Worm (Caenorhabditis elegans) whole organism, young adult: ENCODE data around the gene C27A7.5.
A peak's percentile ranks its signal among the peaks of the same experiment; 100 is the strongest.

Experiments used
- B0261.1 ChIP-seq: sonication (generic microtip); optimal IDR thresholded peaks from 2 replicates; lab custom pipeline; 2016; ENCODE audit warnings: mild to moderate bottlenecking, missing genetic modification characterization, moderate library complexity, missing compliant biosample characterization
- C06A6.2 ChIP-seq: fragments of 200-800 bp; sonication (Bioruptor generic); conservative IDR thresholded peaks from 2 replicates; pipeline ENCODE4 v1.3.6; 2022; ENCODE audit warnings: missing genetic modification characterization, missing compliant biosample characterization
- F39B2.1 ChIP-seq: fragments of 200-800 bp; sonication (Bioruptor generic); IDR thresholded peaks from 2 replicates; pipeline ENCODE4 v1.3.6; 2022; ENCODE audit warnings: missing genetic modification reagents, missing genetic modification characterization, missing compliant biosample characterization
- F49E8.2 ChIP-seq: sonication (generic microtip); optimal IDR thresholded peaks from 3 replicates; lab custom pipeline; 2017; ENCODE audit warnings: missing genetic modification characterization, mild to moderate bottlenecking, missing compliant biosample characterization, antibody characterized with exemption, moderate library complexity; ENCODE audit not compliant: insufficient read depth
- F57A8.1 ChIP-seq: fragments of 200-800 bp; sonication (Bioruptor generic); optimal IDR thresholded peaks from 2 replicates; lab custom pipeline; 2018; ENCODE audit warnings: mild to moderate bottlenecking, missing genetic modification characterization, moderate library complexity, missing compliant biosample characterization
- T26A5.8 ChIP-seq: sonication (generic microtip); optimal IDR thresholded peaks from 2 replicates; lab custom pipeline; 2016; ENCODE audit warnings: missing genetic modification characterization, missing compliant biosample characterization
- Y53G8AR.9 ChIP-seq: fragments of 200-800 bp; sonication (Bioruptor generic); conservative IDR thresholded peaks from 2 replicates; pipeline ENCODE4 v1.3.6; 2022; ENCODE audit warnings: missing genetic modification reagents, missing genetic modification characterization, missing compliant biosample characterization
- Y95B8A.8 ChIP-seq: fragments of 200-800 bp; sonication (Bioruptor generic); IDR thresholded peaks from 2 replicates; pipeline ENCODE4 v1.3.6; 2022; ENCODE audit warnings: missing genetic modification reagents, missing genetic modification characterization, missing compliant biosample characterization
- aptf-3 ChIP-seq: fragments of 200-800 bp; sonication (Bioruptor generic); IDR thresholded peaks from 2 replicates; pipeline ENCODE4 v1.3.6; 2022; ENCODE audit warnings: missing genetic modification characterization, missing compliant biosample characterization
- atf-7 ChIP-seq: sonication (generic microtip); optimal IDR thresholded peaks from 2 replicates; lab custom pipeline; 2017; ENCODE audit warnings: mild to moderate bottlenecking, missing genetic modification characterization, missing compliant biosample characterization
- cebp-1 ChIP-seq, 2 experiments: fragments of 200-800 bp in 1 of 2; sonication (Bioruptor generic) in 1 of 2; sonication (generic microtip) in 1 of 2; IDR thresholded peaks in 1 of 2; optimal IDR thresholded peaks in 1 of 2; 2 replicates each; pipeline versions ENCODE4 v1.3.6 to Lab custom; 2017 to 2022; ENCODE audit warnings: missing compliant biosample characterization in 2 of 2, missing genetic modification characterization in 2 of 2, mild to moderate bottlenecking in 1 of 2, missing genetic modification reagents in 1 of 2, moderate library complexity in 1 of 2
- chd-7 ChIP-seq: sonication (generic microtip); optimal IDR thresholded peaks from 2 replicates; lab custom pipeline; 2016; ENCODE audit warnings: mild to moderate bottlenecking, missing genetic modification characterization, moderate library complexity, missing compliant biosample characterization
- dpl-1 ChIP-seq: fragments of 150-350 bp; optimal IDR thresholded peaks from 2 replicates; lab custom pipeline; 2014; ENCODE audit warnings: missing biosample characterization, missing genetic modification reagents, missing genetic modification characterization
- egl-44 ChIP-seq: fragments of 200-800 bp; sonication (Bioruptor generic); IDR thresholded peaks from 2 replicates; pipeline ENCODE4 v1.3.6; 2022; ENCODE audit warnings: missing genetic modification reagents, missing genetic modification characterization, missing compliant biosample characterization
- egrh-3 ChIP-seq: fragments of 200-800 bp; sonication (Bioruptor generic); IDR thresholded peaks from 2 replicates; pipeline ENCODE4 v1.3.6; 2022; ENCODE audit warnings: missing genetic modification reagents, missing genetic modification characterization, missing compliant biosample characterization
- ekl-4 ChIP-seq: fragments of 200-800 bp; sonication (Bioruptor generic); IDR thresholded peaks from 2 replicates; pipeline ENCODE4 v1.3.6; 2022; ENCODE audit warnings: missing genetic modification reagents, missing genetic modification characterization, missing compliant biosample characterization
- ets-4 ChIP-seq: fragments of 200-800 bp; sonication (Bioruptor generic); optimal IDR thresholded peaks from 2 replicates; lab custom pipeline; 2018; ENCODE audit warnings: mild to moderate bottlenecking, missing genetic modification characterization, missing compliant biosample characterization
- fkh-3 ChIP-seq: sonication (generic microtip); optimal IDR thresholded peaks from 2 replicates; lab custom pipeline; 2016; ENCODE audit warnings: mild to moderate bottlenecking, missing genetic modification characterization, missing compliant biosample characterization
- him-1 ChIP-seq: sonication (generic microtip); optimal IDR thresholded peaks from 2 replicates; lab custom pipeline; 2016; ENCODE audit warnings: missing genotype, missing genetic modification reagents, missing genetic modification characterization, missing compliant biosample characterization
- hlh-26 ChIP-seq: fragments of 200-800 bp; sonication (Bioruptor generic); conservative IDR thresholded peaks from 2 replicates; pipeline ENCODE4 v1.3.6; 2022; ENCODE audit warnings: missing genetic modification reagents, missing genetic modification characterization, missing compliant biosample characterization
- hrde-1 ChIP-seq: sonication (generic microtip); optimal IDR thresholded peaks from 2 replicates; lab custom pipeline; 2016; ENCODE audit warnings: missing genetic modification characterization, mild to moderate bottlenecking, missing compliant biosample characterization, moderate library complexity, missing genotype, missing genetic modification reagents, borderline replicate concordance
- hsf-1 ChIP-seq: fragments of 200-800 bp; sonication (Bioruptor generic); IDR thresholded peaks from 2 replicates; pipeline ENCODE4 v1.3.6; 2022; ENCODE audit warnings: missing genetic modification reagents, missing genetic modification characterization, missing compliant biosample characterization
- lin-26 ChIP-seq: fragments of 200-800 bp; sonication (Bioruptor generic); IDR thresholded peaks from 2 replicates; pipeline ENCODE4 v1.3.6; 2022; ENCODE audit warnings: missing genetic modification reagents, missing genetic modification characterization, missing compliant biosample characterization
- lin-35 ChIP-seq, 3 experiments: fragments of 150-350 bp in 2 of 3; sonication (generic microtip) in 1 of 3; optimal IDR thresholded peaks; 2 replicates each; lab custom pipeline; 2014 to 2018; ENCODE audit warnings: missing biosample characterization in 3 of 3, missing genetic modification characterization in 3 of 3, missing genetic modification reagents in 3 of 3
- lin-40 ChIP-seq: sonication (generic microtip); optimal IDR thresholded peaks from 2 replicates; lab custom pipeline; 2016; ENCODE audit warnings: missing genetic modification characterization, mild to moderate bottlenecking, missing compliant biosample characterization, missing genotype, missing genetic modification reagents
- lsl-1 ChIP-seq: fragments of 200-800 bp; sonication (Bioruptor generic); optimal IDR thresholded peaks from 2 replicates; lab custom pipeline; 2018; ENCODE audit warnings: mild to moderate bottlenecking, missing genetic modification characterization, moderate library complexity, missing compliant biosample characterization
- madf-10 ChIP-seq: sonication (generic microtip); optimal IDR thresholded peaks from 2 replicates; lab custom pipeline; 2016; ENCODE audit warnings: mild to moderate bottlenecking, missing genetic modification characterization, missing compliant biosample characterization
- madf-8 ChIP-seq: fragments of 200-800 bp; sonication (Bioruptor generic); conservative IDR thresholded peaks from 2 replicates; pipeline ENCODE4 v1.3.6; 2022; ENCODE audit warnings: missing genetic modification reagents, missing genetic modification characterization, missing compliant biosample characterization
- nhr-80 ChIP-seq: sonication (generic microtip); optimal IDR thresholded peaks from 2 replicates; lab custom pipeline; 2016; ENCODE audit warnings: missing genetic modification characterization, missing compliant biosample characterization
- sea-2 ChIP-seq: fragments of 200-800 bp; sonication (Bioruptor generic); IDR thresholded peaks from 2 replicates; pipeline ENCODE4 v1.3.6; 2022; ENCODE audit warnings: missing genetic modification characterization, missing compliant biosample characterization
- snpc-3.4 ChIP-seq: sonication (generic microtip); optimal IDR thresholded peaks from 2 replicates; lab custom pipeline; 2017; ENCODE audit warnings: missing genetic modification characterization, mild to moderate bottlenecking, missing compliant biosample characterization, antibody characterized with exemption, moderate library complexity, missing genotype, missing genetic modification reagents
- tbp1 ChIP-seq: fragments of 200-800 bp; sonication (Bioruptor generic); optimal IDR thresholded peaks from 2 replicates; lab custom pipeline; 2018; ENCODE audit warnings: mild to moderate bottlenecking, missing genetic modification characterization, missing compliant biosample characterization
- unc-62 ChIP-seq: fragments of 150-350 bp; optimal IDR thresholded peaks from 2 replicates; lab custom pipeline; 2014; ENCODE audit warnings: missing biosample characterization, missing genetic modification reagents, missing genetic modification characterization
- zfh-2 ChIP-seq: fragments of 200-800 bp; sonication (Bioruptor generic); conservative IDR thresholded peaks from 2 replicates; pipeline ENCODE4 v1.3.6; 2022; ENCODE audit warnings: missing genetic modification reagents, missing genetic modification characterization, missing compliant biosample characterization
- ztf-28 ChIP-seq: fragments of 200-800 bp; sonication (Bioruptor generic); IDR thresholded peaks from 2 replicates; pipeline ENCODE4 v1.3.6; 2022; ENCODE audit warnings: missing genetic modification reagents, missing genetic modification characterization, missing compliant biosample characterization
- ztf-3 ChIP-seq: fragments of 200-800 bp; sonication (Bioruptor generic); optimal IDR thresholded peaks from 2 replicates; lab custom pipeline; 2018; ENCODE audit warnings: mild to moderate bottlenecking, missing genetic modification characterization, missing compliant biosample characterization

Gene C27A7.5

DNA sequence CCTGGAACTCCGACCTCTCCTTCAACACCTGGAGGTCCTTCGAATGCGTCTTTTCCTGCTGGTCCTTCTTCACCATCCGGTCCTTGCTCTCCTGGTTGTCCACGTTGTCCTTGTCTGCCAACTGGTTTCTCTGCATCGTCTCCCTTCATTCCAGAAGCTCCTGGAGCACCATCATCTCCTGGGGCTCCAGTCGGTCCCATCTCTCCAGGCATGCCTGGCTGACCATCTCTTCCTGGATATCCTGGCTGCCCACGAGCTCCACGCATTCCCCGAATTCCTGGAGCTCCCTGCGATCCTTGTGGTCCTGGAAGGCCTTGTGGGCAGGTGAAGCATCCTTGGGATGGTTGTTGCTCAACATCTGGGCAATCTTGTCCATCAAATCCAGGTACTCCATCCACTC lies 35.6 kb upstream of the C27A7.5 start:
- TF ChIP-seq egrh-3 (peak; percentile 70; the same call in 1 of the 2 replicates), him-1 (tag; lab: Kevin White, UChicago) (no peak), B0261.1 (tag; lab: Kevin White, UChicago) (no peak), madf-10 (no peak), ztf-28 (GFP tag; lab: Robert Waterston, UW) (no peak), zfh-2 (GFP tag; lab: Robert Waterston, UW) (peak; percentile 79), F39B2.1 (GFP tag; lab: Robert Waterston, UW) (no peak), fkh-3 (no peak), egl-44 (GFP tag; lab: Robert Waterston, UW) (no peak), lin-40 (tag; lab: Kevin White, UChicago) (no peak), F57A8.1 (GFP tag; lab: Kevin White, UChicago) (no peak)

DNA sequence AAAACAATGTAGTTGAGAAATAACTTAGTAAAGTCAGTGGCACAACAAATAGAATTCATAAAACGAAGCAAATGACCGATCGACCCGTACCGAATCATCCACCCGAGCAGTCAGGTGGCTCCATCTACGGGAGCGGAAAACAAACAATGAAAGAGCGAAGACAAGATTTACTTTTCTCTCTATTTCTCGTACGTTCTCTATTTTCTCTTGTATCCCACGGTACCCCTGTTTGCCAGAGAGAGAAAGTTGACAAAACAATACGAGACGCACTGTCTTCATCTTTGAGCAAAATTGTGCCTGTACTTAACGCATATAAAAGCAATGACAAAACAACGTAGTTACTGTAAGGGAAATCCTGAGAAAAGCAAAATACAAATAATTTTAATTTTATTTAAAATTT lies 34.5 kb upstream of the C27A7.5 start:
- no peak for TF ChIP-seq ets-4 (GFP tag; lab: Kevin White, UChicago)
- TF ChIP-seq T26A5.8 (tag; lab: Kevin White, UChicago): no peak
- TF ChIP-seq nhr-80 (tag; lab: Kevin White, UChicago): no peak
- TF ChIP-seq lin-35 (GFP tag; optimal IDR thresholded peaks at IDR 0.05; lab: Kevin White, UChicago): no peak
- no peak for TF ChIP-seq dpl-1

DNA sequence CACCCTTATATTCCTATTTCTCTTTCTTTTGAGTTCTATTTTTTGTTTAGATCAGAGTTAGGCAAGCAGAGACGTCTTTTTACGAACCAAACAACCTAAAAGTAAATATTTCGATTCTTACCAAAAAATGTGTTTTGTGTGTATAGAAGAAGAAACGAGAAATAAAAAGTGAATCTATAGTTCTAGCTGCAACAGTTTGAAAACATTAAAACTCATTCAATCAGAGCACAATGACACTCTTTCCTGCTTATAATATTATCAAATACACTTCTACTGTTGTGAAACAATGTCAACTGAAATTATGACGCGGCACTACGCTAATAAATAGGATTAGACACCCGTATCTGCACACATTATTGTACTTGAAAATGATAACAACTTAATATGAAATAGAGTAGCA lies 33.7 kb upstream of the C27A7.5 start, which contains the start of gene ZK836.3:
TSS of gene ZK836.3 (minus strand) at position 101 of the 400 bp plus-strand sequence.
- TF ChIP-seq Y53G8AR.9 (GFP tag; lab: Robert Waterston, UW) (no peak), C06A6.2 (GFP tag; lab: Robert Waterston, UW) (no peak), hsf-1 (GFP tag; lab: Robert Waterston, UW) (no peak), sea-2 (GFP tag; lab: Robert Waterston, UW) (no peak), ets-4 (GFP tag; lab: Kevin White, UChicago) (no peak), madf-8 (GFP tag; lab: Robert Waterston, UW) (no peak), ekl-4 (GFP tag; lab: Robert Waterston, UW) (no peak), F49E8.2 (tag; lab: Kevin White, UChicago) (no peak), unc-62 (no peak), hlh-26 (no peak)

DNA sequence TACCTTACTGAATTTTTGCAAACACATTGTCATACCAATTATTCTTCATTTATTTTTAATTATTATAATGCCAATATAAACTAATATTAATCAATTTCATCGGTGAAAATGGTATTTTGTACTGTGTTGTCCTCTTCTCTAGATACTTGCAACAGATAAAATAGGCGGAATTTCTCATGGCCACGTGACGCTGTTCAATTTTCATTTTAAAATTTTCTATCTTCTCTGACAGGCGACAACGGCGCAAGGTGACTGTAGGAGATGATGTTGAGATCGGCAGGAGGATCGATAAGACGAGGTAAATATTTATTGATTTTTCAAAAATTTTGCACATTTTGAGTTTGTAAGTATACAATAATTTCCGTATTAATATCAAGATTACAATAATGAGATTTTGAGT lies 32.2 kb upstream of the C27A7.5 start, which contains the start of gene ogdh-2:
TSS of gene ogdh-2 (plus strand) at position 233 of the 400 bp plus-strand sequence.
- no peak for TF ChIP-seq ztf-28 (GFP tag; lab: Robert Waterston, UW)
- TF ChIP-seq F39B2.1 (GFP tag; lab: Robert Waterston, UW): no peak
- TF ChIP-seq aptf-3 (GFP tag; lab: Robert Waterston, UW): no peak
- no peak for TF ChIP-seq atf-7 (tag; lab: Kevin White, UChicago)
- no peak for TF ChIP-seq lin-26
- TF ChIP-seq Y95B8A.8 (GFP tag; lab: Robert Waterston, UW): 0 out of 2 replicates have a peak, but pooled peaks have one; percentile 7
- TF ChIP-seq hrde-1: no peak
- TF ChIP-seq snpc-3.4 (tag; lab: Kevin White, UChicago): no peak
- TF ChIP-seq ztf-3 (GFP tag; lab: Kevin White, UChicago): no peak
- TF ChIP-seq chd-7 (tag; lab: Kevin White, UChicago): no peak
- TF ChIP-seq lsl-1 (GFP tag; lab: Kevin White, UChicago): no peak
- TF ChIP-seq cebp-1 (GFP tag; IDR thresholded peaks at IDR 0.05; lab: Robert Waterston, UW): no peak
- no peak for TF ChIP-seq cebp-1 (tag; optimal IDR thresholded peaks at IDR 0.05; lab: Kevin White, UChicago)
- no peak for TF ChIP-seq tbp1 (GFP tag; lab: Kevin White, UChicago)
- TF ChIP-seq Y53G8AR.9 (GFP tag; lab: Robert Waterston, UW): 0 out of 2 replicates have a peak, but pooled peaks have one; percentile 14
